Worm (Caenorhabditis elegans): ENCODE measurements around the gene M02E1.1.
A peak's percentile ranks its signal among the peaks of the same experiment; 100 is the strongest.

- TF ChIP-seq pha-4 (tag; optimal IDR thresholded peaks at IDR 0.05) (no peak), elt-3 (tag; optimal IDR thresholded peaks at IDR 0.05) (no peak), snpc-4 (tag; optimal IDR thresholded peaks at IDR 0.05) (no peak), cnd-1 (tag; optimal IDR thresholded peaks at IDR 0.05) (no peak), mep-1 (tag; optimal IDR thresholded peaks at IDR 0.05) (peak; percentile 69), ham-2 (GFP tag; optimal IDR thresholded peaks at IDR 0.05) (no peak), ceh-43 (GFP tag; optimal IDR thresholded peaks at IDR 0.05) (no peak)
Observed at ce11 chrX:325597-326161, at the start of gene M02E1.1.
